Worm (Caenorhabditis elegans): ENCODE data around the gene dmsr-12.

DNA sequence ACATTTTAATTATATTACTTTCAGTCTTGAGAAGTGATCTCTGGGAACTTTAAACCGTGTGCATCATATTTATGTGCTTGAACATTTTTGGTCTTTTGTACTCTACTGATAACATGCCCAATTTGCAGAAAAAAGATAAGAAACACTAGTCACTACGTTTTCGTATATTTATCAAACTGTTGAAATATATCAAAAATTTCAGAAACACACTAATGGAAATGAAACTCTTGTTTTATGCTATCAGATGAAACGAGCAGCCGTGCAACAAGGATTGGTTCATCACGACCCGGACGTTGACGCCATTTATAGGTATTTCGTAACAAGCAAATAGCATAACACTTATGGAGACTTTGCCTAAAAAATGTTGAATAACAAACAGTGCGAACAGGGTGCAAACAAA is 17.2 kb upstream of the dmsr-12 start:
- TF ChIP-seq pha-2 (tag; optimal IDR thresholded peaks at IDR 0.05), result no peak
- TF ChIP-seq sox-2 (GFP tag; IDR thresholded peaks at IDR 0.05), result no peak
- no peak for TF ChIP-seq ceh-6 (GFP tag; optimal IDR thresholded peaks at IDR 0.05)
- no peak for TF ChIP-seq ama-1 (optimal IDR thresholded peaks at IDR 0.05)
- TF ChIP-seq unc-86 (tag; optimal IDR thresholded peaks at IDR 0.05), result no peak
- no peak for TF ChIP-seq madf-2 (tag; optimal IDR thresholded peaks at IDR 0.05)
